Fruit fly (Drosophila melanogaster) whole organism, embryonic: ENCODE results near the gene kkv.
A peak's percentile ranks its signal among the peaks of the same experiment; 100 is the strongest.

Experiments used
- Antp ChIP-seq: fragments of 200-800 bp; sonication (Bioruptor generic); optimal IDR thresholded peaks from 3 replicates; lab custom pipeline; 2016; ENCODE audit warnings: missing biosample characterization, missing genetic modification characterization
- Asciz ChIP-seq: fragments of 200-800 bp; sonication (Bioruptor generic); optimal IDR thresholded peaks from 2 replicates; lab custom pipeline; 2017; ENCODE audit warnings: missing biosample characterization, mild to moderate bottlenecking, missing genetic modification characterization, missing genetic modification reagents
- CG10267 ChIP-seq: fragments of 200-800 bp; sonication (Bioruptor generic); optimal IDR thresholded peaks from 2 replicates; lab custom pipeline; 2018; ENCODE audit warnings: missing biosample characterization, mild to moderate bottlenecking, missing genetic modification characterization, moderate library complexity
- CG12155 ChIP-seq: fragments of 200-800 bp; sonication (Bioruptor generic); optimal IDR thresholded peaks from 3 replicates; lab custom pipeline; 2016; ENCODE audit warnings: missing biosample characterization, missing genetic modification characterization
- CG12391 ChIP-seq: fragments of 200-800 bp; sonication (Bioruptor generic); optimal IDR thresholded peaks from 3 replicates; lab custom pipeline; 2018; ENCODE audit warnings: missing biosample characterization, mild to moderate bottlenecking, missing genetic modification characterization, moderate library complexity
- CG15073 ChIP-seq: fragments of 200-800 bp; sonication (Bioruptor generic); optimal IDR thresholded peaks from 2 replicates; lab custom pipeline; 2016; ENCODE audit warnings: missing biosample characterization, missing genetic modification characterization
- CG15514 ChIP-seq: fragments of 200-800 bp; sonication (Bioruptor generic); optimal IDR thresholded peaks from 3 replicates; lab custom pipeline; 2017; ENCODE audit warnings: missing biosample characterization, missing genetic modification characterization, mild to moderate bottlenecking, moderate library complexity, missing genetic modification reagents
- CG15601 ChIP-seq: fragments of 200-800 bp; sonication (Bioruptor generic); optimal IDR thresholded peaks from 3 replicates; lab custom pipeline; 2019; ENCODE audit warnings: missing biosample characterization, mild to moderate bottlenecking, missing genetic modification characterization, moderate library complexity
- CG17802 ChIP-seq: fragments of 200-800 bp; sonication (Bioruptor generic); optimal IDR thresholded peaks from 2 replicates; lab custom pipeline; 2018; ENCODE audit warnings: missing biosample characterization, mild to moderate bottlenecking, missing genetic modification characterization, moderate library complexity
- CG2712 ChIP-seq: fragments of 200-800 bp; optimal IDR thresholded peaks from 3 replicates; lab custom pipeline; 2019; ENCODE audit warnings: missing biosample characterization, mild to moderate bottlenecking, missing genetic modification characterization, moderate library complexity
- CG2875 ChIP-seq: fragments of 200-800 bp; sonication (Bioruptor generic); optimal IDR thresholded peaks from 2 replicates; lab custom pipeline; 2017; ENCODE audit warnings: missing biosample characterization, mild to moderate bottlenecking, missing genetic modification characterization, missing genetic modification reagents
- CG32532 ChIP-seq: fragments of 200-800 bp; sonication (Bioruptor generic); IDR thresholded peaks from 2 replicates; pipeline ENCODE4 v1.3.6; 2022; ENCODE audit warnings: missing biosample characterization, missing genetic modification characterization
- CG3281 ChIP-seq: fragments of 200-800 bp; sonication (Bioruptor generic); optimal IDR thresholded peaks from 3 replicates; lab custom pipeline; 2017; ENCODE audit warnings: missing biosample characterization, mild to moderate bottlenecking, missing genetic modification characterization
- CG33557 ChIP-seq: fragments of 200-800 bp; sonication (Bioruptor generic); optimal IDR thresholded peaks from 2 replicates; lab custom pipeline; 2019; ENCODE audit warnings: missing biosample characterization, mild to moderate bottlenecking, missing genetic modification characterization, moderate library complexity
- CG3726 ChIP-seq: fragments of 200-800 bp; sonication (Bioruptor generic); IDR thresholded peaks from 3 replicates; pipeline ENCODE4, ENCODE4 v1.3.6; 2022; ENCODE audit warnings: missing biosample characterization, missing genetic modification characterization
- CG42726 ChIP-seq: fragments of 200-800 bp; sonication (Bioruptor generic); IDR thresholded peaks from 2 replicates; pipeline ENCODE4 v1.3.6; 2022; ENCODE audit warnings: missing biosample characterization, missing genetic modification characterization; ENCODE audit not compliant: partially characterized antibody
- CG4328 ChIP-seq: fragments of 200-800 bp; sonication (Bioruptor generic); optimal IDR thresholded peaks from 3 replicates; lab custom pipeline; 2017; ENCODE audit warnings: missing biosample characterization, missing genetic modification reagents, missing genetic modification characterization
- CG6854 ChIP-seq: fragments of 200-800 bp; sonication (Bioruptor generic); optimal IDR thresholded peaks from 3 replicates; lab custom pipeline; 2017; ENCODE audit warnings: missing biosample characterization, mild to moderate bottlenecking, missing genetic modification characterization
- CHES-1-like ChIP-seq: fragments of 200-800 bp; sonication (Bioruptor generic); optimal IDR thresholded peaks from 2 replicates; lab custom pipeline; 2016; ENCODE audit warnings: missing biosample characterization, missing genetic modification characterization
- Dbx ChIP-seq: fragments of 200-800 bp; sonication (Bioruptor generic); IDR thresholded peaks from 3 replicates; pipeline ENCODE4 v1.3.6; 2022; ENCODE audit warnings: missing biosample characterization, missing genetic modification characterization
- Dek ChIP-seq: fragments of 200-800 bp; sonication (Bioruptor generic); optimal IDR thresholded peaks from 3 replicates; lab custom pipeline; 2019; ENCODE audit warnings: missing biosample characterization, mild to moderate bottlenecking, missing genetic modification characterization, moderate library complexity
- Dp ChIP-seq: fragments of 200-800 bp; sonication (Bioruptor generic); optimal IDR thresholded peaks from 2 replicates; lab custom pipeline; 2018; ENCODE audit warnings: missing biosample characterization, mild to moderate bottlenecking, missing genetic modification characterization, moderate library complexity
- Dref ChIP-seq: fragments of 200-800 bp; sonication (Bioruptor generic); IDR thresholded peaks from 2 replicates; pipeline ENCODE4 v1.3.6; 2022; ENCODE audit warnings: missing biosample characterization, missing genetic modification characterization
- Eip74EF ChIP-seq, 2 experiments: fragments of 200-800 bp in 1 of 2; fragments of >200 bp in 1 of 2; sonication (Bioruptor generic) in 1 of 2; optimal IDR thresholded peaks; 2 replicates each; lab custom pipeline; 2017 to 2019; ENCODE audit warnings: missing biosample characterization in 2 of 2, missing genetic modification characterization in 2 of 2, mild to moderate bottlenecking in 1 of 2, moderate library complexity in 1 of 2
- Hr78 ChIP-seq, 2 experiments: fragments of 200-800 bp in 1 of 2; fragments of >200 bp in 1 of 2; sonication (Bioruptor generic) in 1 of 2; optimal IDR thresholded peaks; 2 replicates each; lab custom pipeline; 2017 to 2019; ENCODE audit warnings: missing biosample characterization in 2 of 2, missing genetic modification characterization in 2 of 2, mild to moderate bottlenecking in 1 of 2, moderate library complexity in 1 of 2
- Max ChIP-seq: fragments of 200-800 bp; sonication (Bioruptor generic); optimal IDR thresholded peaks from 2 replicates; lab custom pipeline; 2016; ENCODE audit warnings: missing biosample characterization, mild to moderate bottlenecking, missing genetic modification characterization
- Mes4 ChIP-seq: fragments of 200-800 bp; sonication (Bioruptor generic); optimal IDR thresholded peaks from 2 replicates; lab custom pipeline; 2016; ENCODE audit warnings: missing biosample characterization, missing genetic modification characterization
- NC2α ChIP-seq: fragments of 200-800 bp; sonication (Bioruptor generic); optimal IDR thresholded peaks from 2 replicates; lab custom pipeline; 2016; ENCODE audit warnings: missing biosample characterization, missing genetic modification characterization
- Nf-YC ChIP-seq: fragments of 200-800 bp; optimal IDR thresholded peaks from 3 replicates; lab custom pipeline; 2019; ENCODE audit warnings: missing biosample characterization, mild to moderate bottlenecking, missing genetic modification characterization, moderate library complexity
- YL-1 ChIP-seq: fragments of 200-800 bp; sonication (Bioruptor generic); optimal IDR thresholded peaks from 3 replicates; lab custom pipeline; 2017; ENCODE audit warnings: missing biosample characterization, mild to moderate bottlenecking, missing genetic modification characterization
- ato ChIP-seq: fragments of 200-800 bp; sonication (Bioruptor generic); IDR thresholded peaks from 2 replicates; pipeline ENCODE4 v1.3.6; 2022; ENCODE audit warnings: missing biosample characterization, missing genetic modification characterization; ENCODE audit not compliant: partially characterized antibody
- bigmax ChIP-seq: fragments of 200-800 bp; sonication (Bioruptor generic); optimal IDR thresholded peaks from 2 replicates; lab custom pipeline; 2018; ENCODE audit warnings: missing biosample characterization, mild to moderate bottlenecking, missing genetic modification characterization
- chn ChIP-seq: fragments of 200-800 bp; sonication (Bioruptor generic); optimal IDR thresholded peaks from 2 replicates; lab custom pipeline; 2016; ENCODE audit warnings: missing biosample characterization, missing genetic modification characterization
- dan ChIP-seq: fragments of 200-800 bp; sonication (Bioruptor generic); IDR thresholded peaks from 2 replicates; pipeline ENCODE4 v1.3.6; 2022; ENCODE audit warnings: missing biosample characterization, missing genetic modification characterization
- dati ChIP-seq: fragments of 200-800 bp; sonication (Bioruptor generic); IDR thresholded peaks from 2 replicates; pipeline ENCODE4 v1.3.6; 2022; ENCODE audit warnings: missing biosample characterization, missing genetic modification characterization
- dmrt11E ChIP-seq: fragments of 200-800 bp; sonication (Bioruptor generic); optimal IDR thresholded peaks from 3 replicates; lab custom pipeline; 2018; ENCODE audit warnings: missing biosample characterization, mild to moderate bottlenecking, missing genetic modification characterization, moderate library complexity
- emc ChIP-seq: fragments of 200-800 bp; sonication (Bioruptor generic); optimal IDR thresholded peaks from 2 replicates; lab custom pipeline; 2016; ENCODE audit warnings: missing biosample characterization, missing genetic modification characterization
- en ChIP-seq: fragments of 200-800 bp; sonication (Bioruptor generic); optimal IDR thresholded peaks from 2 replicates; lab custom pipeline; 2016; ENCODE audit warnings: missing biosample characterization, missing genetic modification characterization
- fd96Cb ChIP-seq: fragments of 200-800 bp; sonication (Bioruptor generic); optimal IDR thresholded peaks from 2 replicates; lab custom pipeline; 2018; ENCODE audit warnings: missing biosample characterization, mild to moderate bottlenecking, missing genetic modification characterization, moderate library complexity
- fru ChIP-seq: fragments of >200 bp; optimal IDR thresholded peaks from 2 replicates; lab custom pipeline; 2017
- gcm ChIP-seq: fragments of 200-800 bp; sonication (Bioruptor generic); optimal IDR thresholded peaks from 2 replicates; lab custom pipeline; 2019; ENCODE audit warnings: missing biosample characterization, mild to moderate bottlenecking, missing genetic modification characterization, moderate library complexity
- hkb ChIP-seq, 2 experiments: fragments of 200-800 bp in 1 of 2; fragments of >200 bp in 1 of 2; sonication (Bioruptor generic) in 1 of 2; IDR thresholded peaks in 1 of 2; optimal IDR thresholded peaks in 1 of 2; 2 replicates each; pipeline versions ENCODE4 v1.3.6 to Lab custom; 2017 to 2022; ENCODE audit warnings: missing biosample characterization in 1 of 2, missing genetic modification characterization in 1 of 2
- ind ChIP-seq: fragments of 200-800 bp; sonication (Bioruptor generic); optimal IDR thresholded peaks from 3 replicates; lab custom pipeline; 2016; ENCODE audit warnings: missing biosample characterization, missing genetic modification characterization
- pho ChIP-seq: fragments of 200-800 bp; sonication (Bioruptor generic); optimal IDR thresholded peaks from 2 replicates; lab custom pipeline; 2016; ENCODE audit warnings: missing biosample characterization, missing genetic modification characterization
- pum ChIP-seq: fragments of 200-800 bp; sonication (Bioruptor generic); optimal IDR thresholded peaks from 2 replicates; lab custom pipeline; 2016; ENCODE audit warnings: missing biosample characterization, missing genetic modification characterization
- rib ChIP-seq: fragments of 200-800 bp; sonication (Bioruptor generic); IDR thresholded peaks from 2 replicates; pipeline ENCODE4 v1.3.6; 2022; ENCODE audit warnings: missing biosample characterization, missing genetic modification characterization
- row ChIP-seq: fragments of 200-800 bp; sonication (Bioruptor generic); IDR thresholded peaks from 3 replicates; pipeline ENCODE4 v1.3.6; 2022; ENCODE audit warnings: missing biosample characterization, missing genetic modification characterization
- run ChIP-seq: fragments of 200-800 bp; sonication (Bioruptor generic); optimal IDR thresholded peaks from 3 replicates; lab custom pipeline; 2018; ENCODE audit warnings: missing biosample characterization, mild to moderate bottlenecking, missing genetic modification characterization
- stc ChIP-seq: fragments of 200-800 bp; sonication (Bioruptor generic); IDR thresholded peaks from 2 replicates; pipeline ENCODE4 v1.3.6; 2022; ENCODE audit warnings: missing biosample characterization, missing genetic modification characterization
- trem ChIP-seq: fragments of 200-800 bp; optimal IDR thresholded peaks from 3 replicates; lab custom pipeline; 2019; ENCODE audit warnings: missing biosample characterization, mild to moderate bottlenecking, missing genetic modification characterization, moderate library complexity
- vvl ChIP-seq: fragments of 200-800 bp; sonication (Bioruptor generic); IDR thresholded peaks from 2 replicates; pipeline ENCODE4 v1.3.6; 2022; ENCODE audit warnings: missing biosample characterization, missing genetic modification characterization

The kkv gene

dm6 chr3R:5357935-5358414, 34.7 kb downstream of the kkv start, which contains the start of gene Prosbeta7 (continued):
- TF ChIP-seq row (GFP tag; lab: Robert Waterston, UW): peak; percentile 42; the same call in 2 of the 3 replicates
- TF ChIP-seq CG15073 (GFP tag; lab: Kevin White, UChicago): no peak
- no peak for TF ChIP-seq CG6854 (GFP tag; lab: Kevin White, UChicago)
- TF ChIP-seq CG15514 (GFP tag; lab: Kevin White, UChicago): peak; percentile 97
- TF ChIP-seq CG15601 (tag; lab: Kevin White, UChicago): peak; percentile 10
- TF ChIP-seq pum: no peak
- no peak for TF ChIP-seq run
- TF ChIP-seq Antp: no peak
- TF ChIP-seq CG2712 (tag; lab: Kevin White, UChicago): peak; percentile 26
- TF ChIP-seq fd96Cb: no peak
- TF ChIP-seq rib: no peak
- TF ChIP-seq NC2α: no peak
- no peak for TF ChIP-seq CG3281
- no peak for TF ChIP-seq CG4328 (GFP tag; lab: Kevin White, UChicago)
- no peak for TF ChIP-seq en (GFP tag; lab: Kevin White, UChicago)
- TF ChIP-seq CG12155 (GFP tag; lab: Kevin White, UChicago): no peak
- no peak for TF ChIP-seq CG3726 (GFP tag; lab: Robert Waterston, UW)
- TF ChIP-seq Eip74EF (GFP tag; optimal IDR thresholded peaks at IDR 0.05; lab: Kevin White, UChicago): no peak
- TF ChIP-seq YL-1 (GFP tag; lab: Kevin White, UChicago): peak; percentile 39
- TF ChIP-seq stc (GFP tag; lab: Robert Waterston, UW): no peak
- TF ChIP-seq Mes4 (GFP tag; lab: Kevin White, UChicago): no peak
- no peak for TF ChIP-seq dmrt11E (tag; lab: Kevin White, UChicago)
- no peak for TF ChIP-seq CHES-1-like (GFP tag; lab: Kevin White, UChicago)
- no peak for TF ChIP-seq emc (GFP tag; lab: Kevin White, UChicago)
- no peak for TF ChIP-seq dati (GFP tag; lab: Robert Waterston, UW)
- no peak for TF ChIP-seq CG33557
- no peak for TF ChIP-seq CG2875 (GFP tag; lab: Kevin White, UChicago)
- no peak for TF ChIP-seq Max
- no peak for TF ChIP-seq bigmax (GFP tag; lab: Kevin White, UChicago)
- TF ChIP-seq fru: no peak
- no peak for TF ChIP-seq CG17802
- TF ChIP-seq Hr78 (GFP tag; optimal IDR thresholded peaks at IDR 0.05; lab: Kevin White, UChicago): no peak
- TF ChIP-seq Asciz: no peak
- no peak for TF ChIP-seq chn (GFP tag; lab: Kevin White, UChicago)
- no peak for TF ChIP-seq pho
- no peak for TF ChIP-seq ind (GFP tag; lab: Kevin White, UChicago)
- TF ChIP-seq CG12391 (tag; lab: Kevin White, UChicago): no peak
- TF ChIP-seq vvl (GFP tag; lab: Robert Waterston, UW): no peak
- TF ChIP-seq hkb (optimal IDR thresholded peaks at IDR 0.05; lab: Kevin White, UChicago): no peak
- no peak for TF ChIP-seq hkb (GFP tag; IDR thresholded peaks at IDR 0.05; lab: Robert Waterston, UW)
- no peak for TF ChIP-seq Dbx (GFP tag; lab: Robert Waterston, UW)
- peak; percentile 81 for TF ChIP-seq ato (GFP tag; lab: Robert Waterston, UW)
- no peak for TF ChIP-seq CG42726 (GFP tag; lab: Robert Waterston, UW)
- no peak for TF ChIP-seq Dek (tag; lab: Kevin White, UChicago)
- no peak for TF ChIP-seq dan (GFP tag; lab: Robert Waterston, UW)
- no peak for TF ChIP-seq CG32532
- peak; percentile 26 for TF ChIP-seq CG10267 (tag; lab: Kevin White, UChicago)
- TF ChIP-seq Nf-YC: peak; percentile 65
- TF ChIP-seq trem (tag; lab: Kevin White, UChicago): peak; percentile 62
- TF ChIP-seq Dp (GFP tag; lab: Kevin White, UChicago): peak; percentile 52
- no peak for TF ChIP-seq gcm
- no peak for TF ChIP-seq Dref (GFP tag; lab: Robert Waterston, UW)
